Worm (Caenorhabditis elegans) whole organism, L1 larva: ENCODE measurements around the gene H10E21.4.

Experiments
- C34B4.2 ChIP-seq: sonication (generic microtip); optimal IDR thresholded peaks from 2 replicates; lab custom pipeline; 2017; ENCODE audit warnings: mild to moderate bottlenecking, missing genetic modification characterization, missing compliant biosample characterization
- F16B12.6 ChIP-seq: fragments of 150-350 bp; optimal IDR thresholded peaks from 2 replicates; lab custom pipeline; 2014; ENCODE audit warnings: missing biosample characterization, missing genetic modification characterization
- alr-1 ChIP-seq: fragments of 200-800 bp; sonication (Bioruptor generic); optimal IDR thresholded peaks from 2 replicates; lab custom pipeline; 2018; ENCODE audit warnings: borderline replicate concordance, mild to moderate bottlenecking, missing genetic modification characterization, missing compliant biosample characterization
- ama-1 ChIP-seq: fragments of 150-350 bp; optimal IDR thresholded peaks from 2 replicates; lab custom pipeline; 2014
- ceh-63 ChIP-seq: fragments of 200-800 bp; sonication (Bioruptor generic); optimal IDR thresholded peaks from 2 replicates; lab custom pipeline; 2018; ENCODE audit warnings: mild to moderate bottlenecking, missing genetic modification characterization, missing compliant biosample characterization
- ceh-82 ChIP-seq, 3 experiments: fragments of 150-350 bp in 1 of 3; sonication (generic microtip) in 2 of 3; optimal IDR thresholded peaks; 2 replicates each; lab custom pipeline; 2014 to 2017; ENCODE audit warnings: missing biosample characterization in 3 of 3, missing genetic modification characterization in 3 of 3
- ceh-88 ChIP-seq: fragments of 200-800 bp; sonication (Bioruptor generic); IDR thresholded peaks from 2 replicates; pipeline ENCODE4 v1.3.6; 2022; ENCODE audit warnings: missing genetic modification characterization, missing compliant biosample characterization
- ces-1 ChIP-seq: fragments of 150-350 bp; optimal IDR thresholded peaks from 2 replicates; lab custom pipeline; 2014; ENCODE audit warnings: missing biosample characterization, missing genetic modification reagents, missing genetic modification characterization
- dpl-1 ChIP-seq, 3 experiments: fragments of 150-350 bp in 2 of 3; sonication (generic microtip) in 1 of 3; optimal IDR thresholded peaks; 2 replicates each; lab custom pipeline; 2014 to 2017; ENCODE audit warnings: missing biosample characterization in 3 of 3, missing genetic modification characterization in 3 of 3, missing genetic modification reagents in 3 of 3
- dsc-1 ChIP-seq: sonication (generic microtip); optimal IDR thresholded peaks from 2 replicates; lab custom pipeline; 2016; ENCODE audit warnings: mild to moderate bottlenecking, missing genetic modification characterization, missing compliant biosample characterization
- efl-1 ChIP-seq, 4 experiments: fragments of 150-350 bp; optimal IDR thresholded peaks in 3 of 4; peaks in 1 of 4; 1 replicate in 1 of 4; 2 replicates in 3 of 4; lab custom pipeline; 2014; ENCODE audit warnings: missing biosample characterization in 2 of 4, missing genetic modification characterization in 2 of 4, missing genetic modification reagents in 2 of 4
- efl-3 ChIP-seq: fragments of 200-800 bp; sonication (Bioruptor generic); optimal IDR thresholded peaks from 2 replicates; lab custom pipeline; 2018; ENCODE audit warnings: mild to moderate bottlenecking, missing genetic modification characterization, missing compliant biosample characterization
- elt-3 ChIP-seq, 6 experiments: fragments of 150-350 bp in 1 of 6; sonication (generic microtip); optimal IDR thresholded peaks; 2 replicates each; lab custom pipeline; 2017 to 2018; ENCODE audit warnings: missing biosample characterization in 6 of 6, missing genetic modification characterization in 6 of 6, inconsistent platforms in 1 of 6
- fkh-10 ChIP-seq: sonication (generic microtip); optimal IDR thresholded peaks from 2 replicates; lab custom pipeline; 2017; ENCODE audit warnings: missing biosample characterization, missing genetic modification reagents, missing genetic modification characterization
- fkh-8 ChIP-seq: sonication (generic microtip); optimal IDR thresholded peaks from 2 replicates; lab custom pipeline; 2016; ENCODE audit warnings: mild to moderate bottlenecking, missing genetic modification characterization, missing compliant biosample characterization
- grh-1 ChIP-seq: fragments of 200-800 bp; sonication (Bioruptor generic); IDR thresholded peaks from 2 replicates; pipeline ENCODE4 v1.3.6; 2022; ENCODE audit warnings: missing genetic modification reagents, missing genetic modification characterization, missing compliant biosample characterization
- hlh-4 ChIP-seq: sonication (generic microtip); optimal IDR thresholded peaks from 2 replicates; lab custom pipeline; 2016; ENCODE audit warnings: mild to moderate bottlenecking, missing genetic modification characterization, missing compliant biosample characterization
- hpl-2 ChIP-seq: fragments of 150-350 bp; optimal IDR thresholded peaks from 2 replicates; lab custom pipeline; 2014; ENCODE audit warnings: missing biosample characterization, missing genetic modification reagents, missing genetic modification characterization
- isw-1 ChIP-seq: fragments of 200-800 bp; sonication (Bioruptor generic); IDR thresholded peaks from 2 replicates; pipeline ENCODE4 v1.3.6; 2022; ENCODE audit warnings: missing genetic modification characterization, missing compliant biosample characterization
- jun-1 ChIP-seq: fragments of 150-350 bp; optimal IDR thresholded peaks from 2 replicates; lab custom pipeline; 2014; ENCODE audit warnings: missing biosample characterization, missing genetic modification reagents, missing genetic modification characterization
- lin-13 ChIP-seq: fragments of 150-350 bp; optimal IDR thresholded peaks from 2 replicates; lab custom pipeline; 2014; ENCODE audit warnings: missing biosample characterization, missing genetic modification reagents, missing genetic modification characterization
- lin-14 ChIP-seq: fragments of 200-800 bp; sonication (Bioruptor generic); optimal IDR thresholded peaks from 2 replicates; lab custom pipeline; 2018; ENCODE audit warnings: mild to moderate bottlenecking, missing genetic modification characterization, moderate library complexity, missing compliant biosample characterization
- lin-39 ChIP-seq: fragments of 150-350 bp; optimal IDR thresholded peaks from 2 replicates; lab custom pipeline; 2014; ENCODE audit warnings: missing biosample characterization, missing genetic modification reagents, missing genetic modification characterization
- lir-3 ChIP-seq: sonication (generic microtip); optimal IDR thresholded peaks from 2 replicates; lab custom pipeline; 2016; ENCODE audit warnings: mild to moderate bottlenecking, missing genetic modification characterization, moderate library complexity, missing compliant biosample characterization; ENCODE audit not compliant: poor library complexity
- lsy-2 ChIP-seq, 2 experiments: fragments of 150-350 bp; optimal IDR thresholded peaks; 2 replicates each; lab custom pipeline; 2014; ENCODE audit warnings: missing biosample characterization in 2 of 2, missing genetic modification characterization in 2 of 2
- mef-2 ChIP-seq: fragments of 150-350 bp; optimal IDR thresholded peaks from 2 replicates; lab custom pipeline; 2014; ENCODE audit warnings: missing biosample characterization, missing genetic modification characterization
- nhr-19 ChIP-seq: fragments of 200-800 bp; sonication (Bioruptor generic); conservative IDR thresholded peaks from 2 replicates; pipeline ENCODE4 v1.3.6; 2022; ENCODE audit warnings: missing genetic modification characterization, missing compliant biosample characterization
- nhr-20 ChIP-seq: sonication (generic microtip); optimal IDR thresholded peaks from 2 replicates; lab custom pipeline; 2016; ENCODE audit warnings: mild to moderate bottlenecking, missing genetic modification characterization, missing compliant biosample characterization
- nhr-237 ChIP-seq: fragments of 150-350 bp; optimal IDR thresholded peaks from 2 replicates; lab custom pipeline; 2014; ENCODE audit warnings: missing biosample characterization, missing genetic modification characterization
- nhr-47 ChIP-seq: sonication (generic microtip); optimal IDR thresholded peaks from 2 replicates; lab custom pipeline; 2016; ENCODE audit warnings: mild to moderate bottlenecking, missing genetic modification characterization, moderate library complexity, missing compliant biosample characterization
- nhr-85 ChIP-seq: sonication (generic microtip); peaks from one replicate; lab custom pipeline; 2016; ENCODE audit warnings: missing genetic modification characterization, inconsistent platforms, missing compliant biosample characterization
- pag-3 ChIP-seq: sonication (generic microtip); optimal IDR thresholded peaks from 2 replicates; lab custom pipeline; 2017; ENCODE audit warnings: missing genetic modification characterization, mild to moderate bottlenecking, missing compliant biosample characterization, antibody characterized with exemption, borderline replicate concordance; ENCODE audit not compliant: insufficient read depth
- pqm-1 ChIP-seq: sonication (generic microtip); optimal IDR thresholded peaks from 3 replicates; lab custom pipeline; 2017; ENCODE audit warnings: missing biosample characterization, missing genetic modification characterization
- rnt-1 ChIP-seq: sonication (generic microtip); optimal IDR thresholded peaks from 2 replicates; lab custom pipeline; 2016; ENCODE audit warnings: mild to moderate bottlenecking, missing genetic modification characterization, moderate library complexity, missing compliant biosample characterization
- skn-1 ChIP-seq: fragments of 150-350 bp; optimal IDR thresholded peaks from 2 replicates; lab custom pipeline; 2014; ENCODE audit warnings: missing biosample characterization, missing genetic modification characterization
- snu-23 ChIP-seq: sonication (generic microtip); optimal IDR thresholded peaks from 2 replicates; lab custom pipeline; 2016; ENCODE audit warnings: missing genetic modification characterization, missing compliant biosample characterization
- sptf-1 ChIP-seq: fragments of 150-350 bp; optimal IDR thresholded peaks from 2 replicates; lab custom pipeline; 2014; ENCODE audit warnings: missing biosample characterization, missing genetic modification characterization
- tlp-1 ChIP-seq: fragments of 150-350 bp; optimal IDR thresholded peaks from 2 replicates; lab custom pipeline; 2014; ENCODE audit warnings: missing biosample characterization, missing genetic modification characterization
- unc-130 ChIP-seq: fragments of 150-350 bp; optimal IDR thresholded peaks from 2 replicates; lab custom pipeline; 2017; ENCODE audit warnings: missing biosample characterization, missing genetic modification characterization, inconsistent platforms
- vab-15 ChIP-seq: sonication (generic microtip); optimal IDR thresholded peaks from 2 replicates; lab custom pipeline; 2017; ENCODE audit warnings: missing genotype, mild to moderate bottlenecking, missing genetic modification characterization, missing compliant biosample characterization
- zip-4 ChIP-seq: fragments of 200-800 bp; sonication (Bioruptor generic); optimal IDR thresholded peaks from 2 replicates; lab custom pipeline; 2018; ENCODE audit warnings: mild to moderate bottlenecking, missing genetic modification characterization, moderate library complexity, missing compliant biosample characterization
- ztf-4 ChIP-seq: fragments of 150-350 bp; optimal IDR thresholded peaks from 2 replicates; lab custom pipeline; 2014; ENCODE audit warnings: missing biosample characterization, missing genetic modification characterization

H10E21.4 gene

ce11 chrIII:23862-24261, 4.4 kb upstream of the H10E21.4 start, which contains the start of gene H10E21.5:
Gene H10E21.5 (minus strand): TSS chrIII:23962.
- no peak for TF ChIP-seq tlp-1 (tag; lab: Kevin White, UChicago)
- no peak for TF ChIP-seq dpl-1 (GFP tag; optimal IDR thresholded peaks at IDR 0.05; lab: Kevin White, UChicago)
- no peak for TF ChIP-seq fkh-8 (tag; lab: Kevin White, UChicago)
- no peak for TF ChIP-seq hpl-2 (GFP tag; lab: Kevin White, UChicago)
- no peak for TF ChIP-seq snu-23 (GFP tag; lab: Kevin White, UChicago)
- TF ChIP-seq F16B12.6 = no peak
- TF ChIP-seq sptf-1 (tag; lab: Kevin White, UChicago) = no peak
- TF ChIP-seq lin-13 = no peak
- no peak for TF ChIP-seq mef-2
- TF ChIP-seq dsc-1 (tag; lab: Kevin White, UChicago) = no peak
- TF ChIP-seq C34B4.2 (tag; lab: Kevin White, UChicago) = no peak
- no peak for TF ChIP-seq ceh-88 (GFP tag; lab: Robert Waterston, UW)
- TF ChIP-seq nhr-20 (tag; lab: Kevin White, UChicago) = no peak

ce11 chrIII:21276-21675, 1.8 kb upstream of the H10E21.4 start:
- no peak for TF ChIP-seq vab-15 (tag; lab: Kevin White, UChicago)
- TF ChIP-seq rnt-1 (tag; lab: Kevin White, UChicago) = no peak
- no peak for TF ChIP-seq F16B12.6
- TF ChIP-seq nhr-47 = no peak
- no peak for TF ChIP-seq lir-3 (tag; lab: Kevin White, UChicago)
- TF ChIP-seq skn-1 = no peak
- no peak for TF ChIP-seq ceh-63 (GFP tag; lab: Kevin White, UChicago)
- no peak for TF ChIP-seq nhr-20 (tag; lab: Kevin White, UChicago)
- TF ChIP-seq, all 84 proteins: peak for 0

DNA sequence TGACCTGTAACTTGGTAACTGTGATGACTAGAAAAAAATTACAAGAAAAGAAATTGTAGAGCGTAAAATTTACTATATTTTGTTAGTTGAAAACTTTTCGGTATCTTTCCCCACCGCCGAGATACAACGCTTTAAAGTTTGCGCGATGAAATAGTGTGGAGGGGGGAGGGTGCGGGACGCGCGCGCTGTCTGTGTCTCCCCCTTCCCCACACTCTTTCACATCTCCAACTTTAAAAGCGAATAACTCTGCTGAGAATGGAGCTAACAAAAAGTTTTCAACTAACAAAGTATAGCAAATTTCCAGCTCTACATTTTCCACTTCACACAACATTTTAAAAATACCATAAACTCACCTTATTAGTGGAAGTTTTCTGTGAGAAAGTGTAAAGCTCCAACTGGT, 1.9 kb downstream of the H10E21.4 start:
- no peak for TF ChIP-seq pag-3 (tag; lab: Kevin White, UChicago)
- peak; percentile 56 for TF ChIP-seq nhr-85 (tag; lab: Kevin White, UChicago)
- TF ChIP-seq hlh-4 (tag; lab: Kevin White, UChicago) = no peak
- no peak for TF ChIP-seq efl-1 (optimal IDR thresholded peaks at IDR 0.05; lab: Kevin White, UChicago)
- TF ChIP-seq efl-1 (GFP tag; optimal IDR thresholded peaks at IDR 0.05 in 1 of 2; lab: Kevin White, UChicago) = peak in 1 of 2 experiments; percentile 47
- TF ChIP-seq, all 84 proteins: peak for 2

- TF ChIP-seq nhr-85 (tag; lab: Kevin White, UChicago) = peak; percentile 33
- no peak for TF ChIP-seq dsc-1 (tag; lab: Kevin White, UChicago)
- TF ChIP-seq, all 84 proteins: peak for 1
Observed at ce11 chrIII:16797-17196, 2.7 kb downstream of the H10E21.4 start.

DNA sequence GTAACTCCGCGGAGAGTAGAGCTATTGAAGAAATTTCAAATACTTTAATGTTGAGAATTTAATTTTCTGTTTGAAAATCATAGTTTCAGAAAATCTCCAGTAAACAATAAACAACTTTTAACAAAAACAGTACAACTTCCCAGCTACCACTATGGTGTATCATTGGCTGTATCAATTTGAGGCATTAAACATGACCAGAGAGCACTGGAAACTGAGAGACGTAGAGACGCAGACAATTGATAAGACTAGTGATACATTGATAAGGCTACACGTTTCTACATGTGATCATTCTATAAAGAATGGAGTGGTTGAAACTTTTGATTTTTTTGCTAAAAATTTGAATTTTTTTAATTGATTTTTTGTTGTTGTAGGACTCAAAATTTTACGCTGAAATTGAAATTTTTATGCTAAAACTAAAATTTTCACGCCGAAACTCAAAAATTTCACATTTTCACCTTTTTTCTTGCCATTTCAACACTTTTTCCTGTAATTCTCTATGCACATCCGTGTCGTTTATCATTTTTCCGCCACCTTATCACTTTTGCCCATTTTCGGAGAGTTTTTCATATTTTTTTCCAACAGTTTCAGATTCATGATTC, 4.2 kb downstream of the H10E21.4 start, which contains the start of gene H10E21.1:
H10E21.1 (plus strand) TSS at position 549 of the 599 bp plus-strand sequence.
- TF ChIP-seq isw-1 (GFP tag; lab: Robert Waterston, UW) (no peak), lin-39 (tag; lab: Kevin White, UChicago) (no peak), ztf-4 (no peak), fkh-10 (GFP tag; lab: Kevin White, UChicago) (no peak), elt-3 (tag; optimal IDR thresholded peaks at IDR 0.05; lab: Kevin White, UChicago) (peak; percentile 72 to 99 (median 98)), sptf-1 (tag; lab: Kevin White, UChicago) (no peak), jun-1 (tag; lab: Kevin White, UChicago) (no peak), grh-1 (GFP tag; lab: Robert Waterston, UW) (no peak), alr-1 (tag; lab: Kevin White, UChicago) (no peak), ceh-63 (GFP tag; lab: Kevin White, UChicago) (no peak), pqm-1 (tag; lab: Kevin White, UChicago) (no peak), ama-1 (no peak), nhr-47 (no peak), lin-14 (GFP tag; lab: Kevin White, UChicago) (no peak), lir-3 (tag; lab: Kevin White, UChicago) (no peak), nhr-237 (tag; lab: Kevin White, UChicago) (no peak), tlp-1 (tag; lab: Kevin White, UChicago) (peak; percentile 53), lsy-2 (tag; optimal IDR thresholded peaks at IDR 0.05; lab: Kevin White, UChicago) (peak in 1 of 2 experiments; percentile 4), efl-3 (no peak), dpl-1 (GFP tag; optimal IDR thresholded peaks at IDR 0.05; lab: Kevin White, UChicago) (no peak), ces-1 (GFP tag; lab: Kevin White, UChicago) (no peak), unc-130 (no peak), zip-4 (GFP tag; lab: Kevin White, UChicago) (no peak), nhr-19 (0 out of 2 replicates have a peak, but pooled peaks have one; percentile 5), ceh-82 (tag; optimal IDR thresholded peaks at IDR 0.05; lab: Kevin White, UChicago) (no peak)
